Worm (Caenorhabditis elegans): Measurements from ENCODE around the gene F08F8.7.

F08F8.7 gene

DNA sequence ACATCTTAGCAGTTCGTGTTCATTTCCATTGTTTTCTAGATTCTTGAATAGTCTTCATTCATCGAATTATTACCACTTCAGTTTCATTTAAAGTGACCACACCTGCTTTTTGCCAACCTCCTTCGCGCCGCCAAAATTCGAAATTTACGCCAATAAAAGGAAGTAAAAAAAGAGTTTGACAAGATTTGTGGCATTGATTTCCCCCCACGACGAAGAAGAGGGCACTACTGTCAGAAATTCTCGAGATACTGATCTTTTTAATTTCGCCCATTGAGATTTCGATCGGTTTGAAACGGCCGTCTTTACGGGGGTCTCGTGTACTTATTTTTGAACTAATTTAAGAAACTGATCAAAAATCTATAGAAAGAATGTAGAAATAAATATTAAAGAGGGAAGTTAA is 45.3 kb downstream of the F08F8.7 start:
- TF ChIP-seq nhr-12 (tag; optimal IDR thresholded peaks at IDR 0.05) (no peak), snpc-4 (tag; optimal IDR thresholded peaks at IDR 0.05) (no peak), tbx-8 (GFP tag; optimal IDR thresholded peaks at IDR 0.05) (no peak), bed-3 (GFP tag; optimal IDR thresholded peaks at IDR 0.05) (no peak), ceh-83 (GFP tag; optimal IDR thresholded peaks at IDR 0.05) (no peak), nhr-237 (tag; optimal IDR thresholded peaks at IDR 0.05) (no peak)

ce11 chrIII:7300763-7301162 is 46.2 kb downstream of the F08F8.7 start:
- TF ChIP-seq nhr-76 (tag; optimal IDR thresholded peaks at IDR 0.05) (no peak), lin-13 (tag; optimal IDR thresholded peaks at IDR 0.05) (no peak), lsy-2 (tag; optimal IDR thresholded peaks at IDR 0.05) (no peak), nhr-2 (tag; optimal IDR thresholded peaks at IDR 0.05) (no peak), ceh-39 (tag; optimal IDR thresholded peaks at IDR 0.05) (no peak), ham-2 (GFP tag; optimal IDR thresholded peaks at IDR 0.05) (no peak), unc-39 (tag; optimal IDR thresholded peaks at IDR 0.05) (no peak)

ce11 chrIII:7300169-7300568 is 46.8 kb downstream of the F08F8.7 start:
- no peak for TF ChIP-seq elt-1 (tag; optimal IDR thresholded peaks at IDR 0.05; ENCODE audit: borderline replicate concordance, insufficient read depth)
- TF ChIP-seq unc-62 (GFP tag; optimal IDR thresholded peaks at IDR 0.05) = no peak
- TF ChIP-seq nhr-76 (tag; optimal IDR thresholded peaks at IDR 0.05) = no peak
- no peak for TF ChIP-seq ceh-83 (GFP tag; optimal IDR thresholded peaks at IDR 0.05)
- TF ChIP-seq snpc-4 (tag; optimal IDR thresholded peaks at IDR 0.05) = no peak
- TF ChIP-seq mep-1 (tag; optimal IDR thresholded peaks at IDR 0.05) = no peak
- TF ChIP-seq nhr-28 (tag; optimal IDR thresholded peaks at IDR 0.05) = no peak
- no peak for TF ChIP-seq blmp-1 (tag; optimal IDR thresholded peaks at IDR 0.05)
- no peak for TF ChIP-seq lsy-2 (tag; optimal IDR thresholded peaks at IDR 0.05)
- TF ChIP-seq nhr-2 (tag; optimal IDR thresholded peaks at IDR 0.05) = no peak
- TF ChIP-seq ham-2 (GFP tag; optimal IDR thresholded peaks at IDR 0.05) = no peak
- no peak for TF ChIP-seq lin-13 (tag; optimal IDR thresholded peaks at IDR 0.05)
- TF ChIP-seq ceh-43 (GFP tag; optimal IDR thresholded peaks at IDR 0.05) = no peak
- TF ChIP-seq cnd-1 (tag; optimal IDR thresholded peaks at IDR 0.05) = no peak

- no peak for TF ChIP-seq unc-120 (tag; optimal IDR thresholded peaks at IDR 0.05; ENCODE audit: poor library complexity, severe bottlenecking)
- TF ChIP-seq nhr-28 (tag; optimal IDR thresholded peaks at IDR 0.05) = no peak
- no peak for TF ChIP-seq flh-1 (GFP tag; optimal IDR thresholded peaks at IDR 0.05)
- TF ChIP-seq ceh-83 (GFP tag; optimal IDR thresholded peaks at IDR 0.05) = no peak
- TF ChIP-seq ceh-43 (GFP tag; optimal IDR thresholded peaks at IDR 0.05) = no peak
- no peak for TF ChIP-seq ces-1 (GFP tag; optimal IDR thresholded peaks at IDR 0.05)
- no peak for TF ChIP-seq lsy-2 (tag; optimal IDR thresholded peaks at IDR 0.05)
- TF ChIP-seq sem-2 (GFP tag; optimal IDR thresholded peaks at IDR 0.05) = no peak
- no peak for TF ChIP-seq mls-2 (tag; optimal IDR thresholded peaks at IDR 0.05)
- TF ChIP-seq mep-1 (tag; optimal IDR thresholded peaks at IDR 0.05) = no peak
- TF ChIP-seq elt-3 (tag; optimal IDR thresholded peaks at IDR 0.05) = no peak
Measured at ce11 chrIII:7299466-7299865, 47.5 kb downstream of the F08F8.7 start, which contains the start of the genes B0361.14 and B0361.9. Gene B0361.14 (minus strand): TSS chrIII:7299531. Gene B0361.9 (minus strand): TSS chrIII:7299631.

- TF ChIP-seq cnd-1 (tag; optimal IDR thresholded peaks at IDR 0.05) (no peak), snpc-4 (tag; optimal IDR thresholded peaks at IDR 0.05) (no peak), sem-2 (GFP tag; optimal IDR thresholded peaks at IDR 0.05) (no peak), nhr-12 (tag; optimal IDR thresholded peaks at IDR 0.05) (no peak), pha-4 (tag; optimal IDR thresholded peaks at IDR 0.05) (no peak), elt-3 (tag; optimal IDR thresholded peaks at IDR 0.05) (no peak), nhr-76 (tag; optimal IDR thresholded peaks at IDR 0.05) (no peak), sptf-1 (tag; optimal IDR thresholded peaks at IDR 0.05) (no peak), nhr-2 (tag; optimal IDR thresholded peaks at IDR 0.05) (no peak), mep-1 (tag; optimal IDR thresholded peaks at IDR 0.05) (no peak), mls-2 (tag; optimal IDR thresholded peaks at IDR 0.05) (no peak), tbx-8 (GFP tag; optimal IDR thresholded peaks at IDR 0.05) (no peak), bed-3 (GFP tag; optimal IDR thresholded peaks at IDR 0.05) (no peak), M03D4.4 (tag; optimal IDR thresholded peaks at IDR 0.05) (no peak), blmp-1 (tag; optimal IDR thresholded peaks at IDR 0.05) (no peak), ham-2 (GFP tag; optimal IDR thresholded peaks at IDR 0.05) (no peak), nhr-28 (tag; optimal IDR thresholded peaks at IDR 0.05) (no peak)
Measured at ce11 chrIII:7298045-7298444, 48.9 kb downstream of the F08F8.7 start.

All from whole organism, mixed stage, embryonic.